Worm (Caenorhabditis elegans) whole organism, late embryonic: ENCODE measurements around the gene cog-1.

ENCODE experiments used
- C08G9.2 ChIP-seq: sonication (generic microtip); optimal IDR thresholded peaks from 2 replicates; lab custom pipeline; 2016; ENCODE audit warnings: mild to moderate bottlenecking, missing genetic modification characterization, moderate library complexity, missing compliant biosample characterization
- C38D4.7 ChIP-seq: fragments of 200-800 bp; sonication (Bioruptor generic); optimal IDR thresholded peaks from 2 replicates; lab custom pipeline; 2018; ENCODE audit warnings: mild to moderate bottlenecking, missing genetic modification characterization, moderate library complexity, missing compliant biosample characterization
- T23F11.4 ChIP-seq: fragments of 200-800 bp; sonication (Bioruptor generic); optimal IDR thresholded peaks from 2 replicates; lab custom pipeline; 2018; ENCODE audit warnings: mild to moderate bottlenecking, missing genetic modification characterization, missing compliant biosample characterization
- ceh-18 ChIP-seq: sonication (generic microtip); optimal IDR thresholded peaks from 2 replicates; lab custom pipeline; 2016; ENCODE audit warnings: missing genetic modification characterization, missing compliant biosample characterization
- ceh-2 ChIP-seq: sonication (generic microtip); optimal IDR thresholded peaks from 2 replicates; lab custom pipeline; 2016; ENCODE audit warnings: missing genotype, missing genetic modification characterization, missing compliant biosample characterization
- ceh-22 ChIP-seq: sonication (generic microtip); optimal IDR thresholded peaks from 2 replicates; lab custom pipeline; 2017; ENCODE audit warnings: missing biosample characterization, missing genetic modification characterization
- ceh-34 ChIP-seq: sonication (generic microtip); optimal IDR thresholded peaks from 2 replicates; lab custom pipeline; 2016; ENCODE audit warnings: mild to moderate bottlenecking, missing genetic modification characterization, missing compliant biosample characterization
- ceh-45 ChIP-seq: fragments of 200-800 bp; sonication (Bioruptor generic); IDR thresholded peaks from 2 replicates; pipeline ENCODE4 v1.3.6; 2022; ENCODE audit warnings: missing genetic modification reagents, missing genetic modification characterization, missing compliant biosample characterization
- elt-4 ChIP-seq: sonication (generic microtip); optimal IDR thresholded peaks from 2 replicates; lab custom pipeline; 2016; ENCODE audit warnings: missing genetic modification characterization, missing compliant biosample characterization
- ets-4 ChIP-seq: sonication (generic microtip); optimal IDR thresholded peaks from 2 replicates; lab custom pipeline; 2016; ENCODE audit warnings: missing genetic modification characterization, missing compliant biosample characterization
- fax-1 ChIP-seq: sonication (generic microtip); optimal IDR thresholded peaks from 2 replicates; lab custom pipeline; 2016; ENCODE audit warnings: missing genotype, missing genetic modification characterization, missing compliant biosample characterization
- gmeb-2 ChIP-seq: sonication (generic microtip); optimal IDR thresholded peaks from 2 replicates; lab custom pipeline; 2016; ENCODE audit warnings: missing genetic modification characterization, inconsistent platforms, missing compliant biosample characterization
- hlh-30 ChIP-seq: sonication (generic microtip); optimal IDR thresholded peaks from 2 replicates; lab custom pipeline; 2017; ENCODE audit warnings: antibody characterized with exemption, missing genetic modification characterization, missing compliant biosample characterization; ENCODE audit not compliant: insufficient read depth
- hlh-6 ChIP-seq: sonication (generic microtip); optimal IDR thresholded peaks from 2 replicates; lab custom pipeline; 2016; ENCODE audit warnings: missing genotype, missing genetic modification characterization, missing compliant biosample characterization
- lin-11 ChIP-seq: fragments of 200-800 bp; sonication (Bioruptor generic); optimal IDR thresholded peaks from 2 replicates; lab custom pipeline; 2018; ENCODE audit warnings: mild to moderate bottlenecking, missing genetic modification characterization, missing compliant biosample characterization
- mec-3 ChIP-seq: sonication (generic microtip); optimal IDR thresholded peaks from 2 replicates; lab custom pipeline; 2016; ENCODE audit warnings: borderline replicate concordance, missing genetic modification characterization, missing compliant biosample characterization
- nfya-1 ChIP-seq: sonication (generic microtip); optimal IDR thresholded peaks from 2 replicates; lab custom pipeline; 2017; ENCODE audit warnings: missing genetic modification characterization, mild to moderate bottlenecking, missing compliant biosample characterization, antibody characterized with exemption, moderate library complexity
- npax-4 ChIP-seq: sonication (generic microtip); optimal IDR thresholded peaks from 2 replicates; lab custom pipeline; 2016; ENCODE audit warnings: missing genetic modification characterization, missing compliant biosample characterization
- odd-2 ChIP-seq: sonication (generic microtip); optimal IDR thresholded peaks from 2 replicates; lab custom pipeline; 2017; ENCODE audit warnings: antibody characterized with exemption, mild to moderate bottlenecking, missing genetic modification characterization, missing compliant biosample characterization
- pag-3 ChIP-seq: sonication (generic microtip); optimal IDR thresholded peaks from 2 replicates; lab custom pipeline; 2016; ENCODE audit warnings: missing compliant biosample characterization, missing genetic modification characterization, borderline replicate concordance
- pha-2 ChIP-seq: sonication (generic microtip); optimal IDR thresholded peaks from 2 replicates; lab custom pipeline; 2017; ENCODE audit warnings: mild to moderate bottlenecking, missing genetic modification characterization, missing compliant biosample characterization
- ref-2 ChIP-seq: sonication (generic microtip); optimal IDR thresholded peaks from 2 replicates; lab custom pipeline; 2016; ENCODE audit warnings: missing genetic modification characterization, missing compliant biosample characterization
- sdc-2 ChIP-seq: sonication (generic microtip); optimal IDR thresholded peaks from 2 replicates; lab custom pipeline; 2016; ENCODE audit warnings: missing genotype, missing genetic modification characterization, missing compliant biosample characterization
- sox-2 ChIP-seq: fragments of 200-800 bp; sonication (Bioruptor generic); IDR thresholded peaks from 2 replicates; pipeline ENCODE4 v1.3.6; 2022; ENCODE audit warnings: missing genetic modification reagents, missing genetic modification characterization, missing compliant biosample characterization
- sox-4 ChIP-seq: sonication (generic microtip); optimal IDR thresholded peaks from 2 replicates; lab custom pipeline; 2017; ENCODE audit warnings: mild to moderate bottlenecking, missing genetic modification characterization, inconsistent platforms, missing compliant biosample characterization
- syd-9 ChIP-seq: sonication (generic microtip); optimal IDR thresholded peaks from 2 replicates; lab custom pipeline; 2016; ENCODE audit warnings: mild to moderate bottlenecking, missing genetic modification characterization, moderate library complexity, missing compliant biosample characterization
- tbx-7 ChIP-seq: sonication (generic microtip); optimal IDR thresholded peaks from 2 replicates; lab custom pipeline; 2016; ENCODE audit warnings: missing genotype, missing genetic modification characterization, missing compliant biosample characterization
- ttx-3 ChIP-seq: sonication (generic microtip); optimal IDR thresholded peaks from 2 replicates; lab custom pipeline; 2016; ENCODE audit warnings: missing genetic modification reagents, missing genetic modification characterization, missing compliant biosample characterization
- unc-3 ChIP-seq, 2 experiments: fragments of 200-800 bp in 1 of 2; sonication (Bioruptor generic) in 1 of 2; sonication (generic microtip) in 1 of 2; conservative IDR thresholded peaks in 1 of 2; optimal IDR thresholded peaks in 1 of 2; 2 replicates each; pipeline versions ENCODE4 v1.3.6 to Lab custom; 2016 to 2022; ENCODE audit warnings: missing compliant biosample characterization in 2 of 2, missing genetic modification characterization in 2 of 2, missing genetic modification reagents in 1 of 2
- unc-42 ChIP-seq: sonication (generic microtip); optimal IDR thresholded peaks from 2 replicates; lab custom pipeline; 2016; ENCODE audit warnings: missing genotype, missing genetic modification characterization, missing compliant biosample characterization

The cog-1 gene

DNA sequence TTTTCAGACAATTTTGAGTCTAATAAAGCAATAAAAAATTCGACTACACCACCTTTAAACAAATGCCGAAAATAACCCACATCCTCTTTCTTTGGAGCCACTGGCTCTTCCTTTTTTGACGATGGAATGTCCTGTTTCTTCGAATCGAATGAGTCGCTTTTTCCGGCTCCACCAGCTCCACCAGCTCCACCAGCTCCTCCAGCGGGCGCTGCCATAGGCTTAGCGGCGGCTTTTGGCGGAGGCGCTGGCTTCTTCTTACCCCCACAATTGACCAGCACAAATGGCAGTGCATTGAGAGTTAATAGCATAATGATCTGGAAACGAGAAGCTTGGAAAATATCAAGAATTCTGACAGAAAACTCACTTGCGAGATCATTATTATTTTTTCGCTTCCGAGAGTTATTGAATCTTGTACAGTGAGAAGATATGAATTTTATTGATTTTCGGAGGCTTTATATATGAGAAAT, 25.5 kb upstream of the cog-1 start, which contains the start of gene Y53F4A.2:
Gene Y53F4A.2, minus strand, starts transcription at position 417 of the 467 bp plus-strand sequence.
- TF ChIP-seq T23F11.4 (GFP tag; lab: Kevin White, UChicago): no peak
- no peak for TF ChIP-seq npax-4
- no peak for TF ChIP-seq tbx-7 (tag; lab: Kevin White, UChicago)
- no peak for TF ChIP-seq fax-1 (tag; lab: Kevin White, UChicago)
- TF ChIP-seq unc-3 (GFP tag; conservative IDR thresholded peaks at IDR 0.05; lab: Robert Waterston, UW): no peak
- TF ChIP-seq unc-3 (tag; optimal IDR thresholded peaks at IDR 0.05; lab: Kevin White, UChicago): no peak
- TF ChIP-seq pha-2 (tag; lab: Kevin White, UChicago): no peak
- no peak for TF ChIP-seq C38D4.7
- no peak for TF ChIP-seq ceh-22 (tag; lab: Kevin White, UChicago)
- no peak for TF ChIP-seq sdc-2 (tag; lab: Kevin White, UChicago)
- TF ChIP-seq elt-4: no peak
- TF ChIP-seq C08G9.2: no peak
- TF ChIP-seq hlh-30 (tag; lab: Kevin White, UChicago): no peak
- no peak for TF ChIP-seq ceh-2 (tag; lab: Kevin White, UChicago)
- TF ChIP-seq unc-42 (tag; lab: Kevin White, UChicago): no peak
- no peak for TF ChIP-seq hlh-6
- TF ChIP-seq ceh-18 (tag; lab: Kevin White, UChicago): no peak
- no peak for TF ChIP-seq pag-3 (tag; lab: Kevin White, UChicago)
- no peak for TF ChIP-seq lin-11 (tag; lab: Kevin White, UChicago)
- no peak for TF ChIP-seq ceh-34 (tag; lab: Kevin White, UChicago)

DNA sequence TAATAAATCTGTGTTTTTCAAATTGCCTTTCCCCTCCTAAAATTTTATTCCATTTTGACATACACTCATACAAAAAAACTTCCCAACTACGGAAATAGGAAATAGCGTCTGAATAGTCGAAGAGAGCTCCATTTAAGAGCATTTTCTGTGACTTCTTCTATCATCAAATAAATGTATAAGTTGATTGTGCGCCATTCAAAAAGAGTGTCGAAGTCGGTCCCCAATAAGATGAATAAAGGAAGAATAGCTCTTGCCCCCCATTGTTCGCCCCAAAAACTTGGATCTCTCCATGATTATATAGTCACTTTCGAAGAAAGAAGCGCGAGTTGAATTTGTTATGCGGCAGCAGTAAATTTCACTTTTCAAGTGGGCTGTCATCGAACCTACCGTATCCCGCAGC, 9.8 kb upstream of the cog-1 start:
- TF ChIP-seq odd-2 (no peak), unc-42 (tag; lab: Kevin White, UChicago) (peak; percentile 44)

DNA sequence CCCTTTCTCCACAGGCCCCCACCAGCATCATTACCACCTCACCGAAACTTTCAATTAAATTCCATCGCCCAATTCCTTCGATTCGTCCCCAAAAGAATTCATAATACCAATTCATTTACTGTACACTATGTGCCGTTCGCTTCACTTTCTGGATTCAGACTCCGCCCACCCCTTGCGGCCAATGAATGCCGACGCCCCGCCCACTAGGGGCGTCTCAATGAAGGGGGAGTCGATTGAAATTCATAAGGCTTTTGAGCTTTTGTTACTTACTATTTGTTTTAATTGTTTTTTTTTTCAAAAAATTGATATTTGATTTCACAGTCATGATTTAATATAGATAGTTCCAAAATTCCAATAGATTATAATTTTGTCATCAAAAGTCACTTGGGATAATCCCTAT, 5.8 kb upstream of the cog-1 start:
- TF ChIP-seq ceh-45 (GFP tag; lab: Robert Waterston, UW) (no peak), nfya-1 (tag; lab: Kevin White, UChicago) (peak; percentile 54), gmeb-2 (tag; lab: Kevin White, UChicago) (no peak), ets-4 (tag; lab: Kevin White, UChicago) (no peak), sox-4 (tag; lab: Kevin White, UChicago) (no peak), ref-2 (tag; lab: Kevin White, UChicago) (no peak), pag-3 (tag; lab: Kevin White, UChicago) (no peak)

DNA sequence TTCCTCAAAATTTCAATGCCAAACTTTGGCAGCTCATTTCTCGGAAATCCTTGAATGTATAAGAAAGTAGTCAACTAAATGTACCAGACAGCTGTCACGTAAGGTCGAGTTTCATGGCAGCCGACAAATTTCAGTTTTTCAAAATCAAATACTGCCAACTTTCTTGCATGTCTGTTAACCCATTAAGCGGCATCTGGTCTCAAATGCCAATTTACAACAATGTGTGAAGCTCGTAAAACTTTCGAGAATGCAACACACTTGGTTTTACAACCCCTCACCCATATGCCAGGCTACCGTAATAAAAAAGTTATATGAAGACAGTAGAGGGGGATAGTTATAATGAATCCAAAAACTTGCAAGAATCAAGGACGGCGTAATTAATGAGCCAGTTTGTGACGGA, 1.3 kb downstream of the cog-1 start:
- TF ChIP-seq mec-3 (tag; lab: Kevin White, UChicago) (no peak), syd-9 (tag; lab: Kevin White, UChicago) (no peak), unc-3 (GFP tag; conservative IDR thresholded peaks at IDR 0.05; lab: Robert Waterston, UW) (no peak), unc-3 (tag; optimal IDR thresholded peaks at IDR 0.05; lab: Kevin White, UChicago) (no peak), pag-3 (tag; lab: Kevin White, UChicago) (no peak)

DNA sequence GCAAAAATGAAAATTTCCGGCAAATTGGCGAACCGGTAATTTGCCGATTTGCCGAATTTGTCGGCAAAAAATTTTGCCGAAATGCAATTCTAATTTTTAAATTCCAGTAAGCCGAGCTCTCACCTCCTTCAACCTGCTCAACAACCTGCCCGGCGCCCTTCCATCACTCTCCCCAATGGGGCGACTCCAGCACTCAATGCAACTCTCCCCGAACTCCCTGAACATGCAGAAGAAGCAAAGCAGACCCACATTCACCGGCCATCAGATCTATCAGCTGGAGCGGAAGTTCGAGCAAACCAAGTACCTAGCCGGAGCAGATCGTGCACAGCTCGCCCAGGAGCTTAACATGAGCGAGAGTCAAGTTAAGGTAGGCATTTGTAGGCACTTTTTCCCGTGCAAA, 2.3 kb downstream of the cog-1 start:
- TF ChIP-seq odd-2 (no peak), ttx-3 (tag; lab: Kevin White, UChicago) (no peak), ceh-18 (tag; lab: Kevin White, UChicago) (no peak), sox-2 (GFP tag; lab: Robert Waterston, UW) (no peak)

DNA sequence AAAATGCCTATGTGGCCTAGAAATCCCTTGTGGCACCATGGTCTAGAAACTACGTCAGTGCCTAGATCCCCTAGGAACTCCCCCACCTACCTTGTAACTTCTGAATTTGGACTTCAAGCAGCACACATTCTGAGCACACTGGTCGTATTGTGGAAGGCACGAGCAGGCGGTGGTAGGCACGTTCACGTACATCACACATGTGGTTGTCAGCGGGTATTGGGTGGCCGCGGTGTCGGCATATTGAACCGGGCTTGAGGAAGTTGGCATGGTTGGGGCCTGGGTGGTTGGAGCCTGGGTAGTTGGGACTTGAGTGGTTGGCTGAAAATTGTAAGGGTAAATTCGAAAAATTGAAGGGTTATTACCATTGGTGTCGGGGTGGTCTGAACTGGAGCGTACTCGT, 5.4 kb downstream of the cog-1 start:
- TF ChIP-seq ets-4 (tag; lab: Kevin White, UChicago) (no peak), nfya-1 (tag; lab: Kevin White, UChicago) (no peak)
